Worm (Caenorhabditis elegans): Measurements from ENCODE around the gene C11G10.1.

DNA sequence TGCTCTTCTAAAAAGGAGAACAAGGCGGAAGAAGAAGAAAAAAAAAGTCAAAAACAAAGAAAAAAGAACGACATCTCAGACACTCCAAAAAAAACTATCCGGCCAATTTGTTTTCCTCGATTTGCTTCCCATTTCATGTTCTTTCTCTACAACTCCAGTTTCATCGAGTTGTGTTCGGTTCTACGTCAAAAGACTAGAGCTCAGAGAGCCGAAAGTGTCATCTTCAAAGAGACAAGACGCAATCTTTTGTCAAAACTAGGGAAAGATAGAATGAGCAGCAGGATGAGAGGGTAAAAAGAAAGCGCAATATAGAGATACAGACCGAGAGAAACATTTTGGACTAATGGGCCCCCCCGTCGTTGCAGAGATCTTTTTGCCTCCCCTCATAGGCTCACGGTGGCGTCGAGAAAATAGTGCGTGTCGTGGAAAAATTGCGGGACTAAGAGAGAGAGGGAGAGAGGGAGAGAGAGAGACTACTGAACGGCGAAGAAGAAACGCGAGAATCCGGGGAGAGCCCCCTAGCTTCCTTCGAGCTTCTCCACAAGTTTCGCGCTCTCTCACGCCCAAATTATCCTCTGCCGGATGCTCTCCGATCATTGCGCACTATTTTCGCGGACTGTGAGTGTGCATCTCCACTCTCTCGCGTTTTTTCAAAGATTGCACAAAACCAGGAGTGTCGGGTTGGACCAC is 30.6 kb upstream of the C11G10.1 start:
- TF ChIP-seq snpc-4 (tag; optimal IDR thresholded peaks at IDR 0.05): no peak
- no peak for TF ChIP-seq nhr-237 (tag; optimal IDR thresholded peaks at IDR 0.05)
- no peak for TF ChIP-seq aly-2 (tag; optimal IDR thresholded peaks at IDR 0.05)
- no peak for TF ChIP-seq T26A8.4 (GFP tag; IDR thresholded peaks at IDR 0.05)
- TF ChIP-seq lin-13 (GFP tag; optimal IDR thresholded peaks at IDR 0.05): no peak
- no peak for TF ChIP-seq pqm-1 (tag; optimal IDR thresholded peaks at IDR 0.05)
- TF ChIP-seq nhr-25 (tag; optimal IDR thresholded peaks at IDR 0.05; ENCODE audit: borderline replicate concordance, insufficient read depth): no peak
- TF ChIP-seq Y48G9A.11 (GFP tag; IDR thresholded peaks at IDR 0.05): no peak
- no peak for TF ChIP-seq madf-9 (GFP tag; conservative IDR thresholded peaks at IDR 0.05)
- TF ChIP-seq php-3 (GFP tag; IDR thresholded peaks at IDR 0.05): no peak
- TF ChIP-seq ZK546.5 (tag; optimal IDR thresholded peaks at IDR 0.05): no peak
